Fruit fly (Drosophila melanogaster): Measurements from ENCODE around the gene cdm.

cdm gene

DNA sequence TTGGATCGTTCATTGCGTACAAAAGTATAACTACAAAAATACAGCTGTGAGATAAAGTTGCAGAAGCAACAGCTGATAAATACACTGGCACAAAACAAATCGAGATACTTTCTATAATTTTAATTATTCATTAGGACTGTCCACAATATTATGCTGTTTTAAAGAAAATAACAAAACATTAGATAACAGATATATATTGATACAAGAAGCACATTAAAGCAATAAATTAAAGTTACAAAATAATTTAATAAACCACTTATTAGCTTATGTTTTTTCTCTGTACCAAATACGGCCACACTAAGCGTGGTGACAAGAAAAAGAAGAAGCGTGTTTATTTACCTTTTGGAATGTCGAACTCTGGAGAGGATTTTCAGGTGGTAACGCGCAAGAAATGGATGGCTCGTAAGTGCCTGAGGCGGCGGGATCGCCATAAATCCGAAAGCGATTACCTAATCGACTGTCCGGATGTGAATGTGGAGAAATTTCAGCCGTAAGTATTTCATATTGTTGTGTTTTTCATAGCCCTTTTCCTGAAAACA lies 37.0 kb upstream of the cdm start, which contains the start of the genes CG7988 and CG7183 (continued):
- TF ChIP-seq CG12155 (GFP tag; optimal IDR thresholded peaks at IDR 0.05) (peak; percentile 97), p53 (GFP tag; optimal IDR thresholded peaks at IDR 0.05) (peak; percentile 70), CG18011 (GFP tag; optimal IDR thresholded peaks at IDR 0.05) (peak; percentile 88), insv (GFP tag; optimal IDR thresholded peaks at IDR 0.05) (peak in 1 of 2 experiments; percentile 70), CG11723 (GFP tag; optimal IDR thresholded peaks at IDR 0.05) (peak; percentile 92), tap (tag; optimal IDR thresholded peaks at IDR 0.05) (peak; percentile 97), nau (GFP tag; optimal IDR thresholded peaks at IDR 0.05) (no peak), klu (GFP tag; IDR thresholded peaks at IDR 0.05) (peak; percentile 97), Dbx (GFP tag; IDR thresholded peaks at IDR 0.05) (peak; percentile 98), GATAe (GFP tag; conservative IDR thresholded peaks at IDR 0.05) (peak; percentile 92), tll (GFP tag; optimal IDR thresholded peaks at IDR 0.05) (peak in 1 of 2 experiments; percentile 90), Lhr (GFP tag; optimal IDR thresholded peaks at IDR 0.05) (peak; percentile 94), Abd-B (GFP tag; optimal IDR thresholded peaks at IDR 0.05) (peak; percentile 99), sens (GFP tag) (peak; percentile 99), Taf1 (GFP tag; IDR thresholded peaks at IDR 0.05) (peak; percentile 92), Chrac-16 (GFP tag; optimal IDR thresholded peaks at IDR 0.05) (peak; percentile 98), CG4854 (GFP tag; optimal IDR thresholded peaks at IDR 0.05) (peak; percentile 92), CG3995 (GFP tag; optimal IDR thresholded peaks at IDR 0.05) (peak; percentile 71), zen (tag; optimal IDR thresholded peaks at IDR 0.05) (peak; percentile 98), CG13775 (GFP tag; optimal IDR thresholded peaks at IDR 0.05) (peak; percentile 98), shn (GFP tag; optimal IDR thresholded peaks at IDR 0.05) (peak; percentile 90), CG11398 (GFP tag; optimal IDR thresholded peaks at IDR 0.05) (peak; percentile 84), CG31441 (GFP tag; IDR thresholded peaks at IDR 0.05) (peak; percentile 97), sna (GFP tag; IDR thresholded peaks at IDR 0.05; ENCODE audit: partially characterized antibody) (no peak), Hmx (GFP tag; optimal IDR thresholded peaks at IDR 0.05) (peak; percentile 95), repo (GFP tag; optimal IDR thresholded peaks at IDR 0.05) (peak; percentile 88), Vsx1 (GFP tag; optimal IDR thresholded peaks at IDR 0.05) (peak; percentile 96), CG34376 (GFP tag; optimal IDR thresholded peaks at IDR 0.05) (peak; percentile 88), dimm (GFP tag; IDR thresholded peaks at IDR 0.05) (peak; percentile 96), ato (GFP tag; IDR thresholded peaks at IDR 0.05; ENCODE audit: partially characterized antibody) (no peak), mirr (GFP tag; optimal IDR thresholded peaks at IDR 0.05) (peak; percentile 64), CG12219 (GFP tag; optimal IDR thresholded peaks at IDR 0.05) (peak; percentile 90), tgo (GFP tag; IDR thresholded peaks at IDR 0.05) (peak; percentile 99), nerfin-2 (GFP tag; IDR thresholded peaks at IDR 0.05; ENCODE audit: partially characterized antibody) (no peak), mam (GFP tag; optimal IDR thresholded peaks at IDR 0.05) (peak; percentile 96), CG4820 (GFP tag; optimal IDR thresholded peaks at IDR 0.05) (peak; percentile 96), CG13287 (GFP tag; IDR thresholded peaks at IDR 0.05; ENCODE audit: partially characterized antibody) (peak; percentile 48; the same call in 1 of the 2 replicates), run (tag; optimal IDR thresholded peaks at IDR 0.05) (peak; percentile 94), HmgZ (tag; optimal IDR thresholded peaks at IDR 0.05) (peak; percentile 97), CG14050 (GFP tag; IDR thresholded peaks at IDR 0.05) (peak; percentile 96), Tbp (GFP tag; optimal IDR thresholded peaks at IDR 0.05) (no peak), sisA (GFP tag; IDR thresholded peaks at IDR 0.05) (peak; percentile 98), CG3163 (GFP tag; optimal IDR thresholded peaks at IDR 0.05) (peak; percentile 78), lov (optimal IDR thresholded peaks at IDR 0.05) (no peak), lov (GFP tag; IDR thresholded peaks at IDR 0.05) (peak; percentile 95), CG17385 (GFP tag; optimal IDR thresholded peaks at IDR 0.05) (peak; percentile 100), CG2202 (tag; optimal IDR thresholded peaks at IDR 0.05) (peak; percentile 96), cwo (GFP tag; optimal IDR thresholded peaks at IDR 0.05) (peak; percentile 90), CG6791 (GFP tag; IDR thresholded peaks at IDR 0.05; ENCODE audit: partially characterized antibody) (no peak), row (GFP tag; IDR thresholded peaks at IDR 0.05) (peak; percentile 100)
